Fruit fly (Drosophila melanogaster): ENCODE data around the gene sim.

- TF ChIP-seq gro (GFP tag; optimal IDR thresholded peaks at IDR 0.05) (no peak), CG4328 (GFP tag; optimal IDR thresholded peaks at IDR 0.05) (no peak), peb (GFP tag; IDR thresholded peaks at IDR 0.05) (no peak), toy (GFP tag; IDR thresholded peaks at IDR 0.05) (no peak), ttk (GFP tag; IDR thresholded peaks at IDR 0.05) (no peak), unpg (GFP tag; optimal IDR thresholded peaks at IDR 0.05) (no peak), fu2 (GFP tag; optimal IDR thresholded peaks at IDR 0.05) (no peak), CG11504 (tag; optimal IDR thresholded peaks at IDR 0.05) (no peak), Dfd (GFP tag; optimal IDR thresholded peaks at IDR 0.05) (no peak), Bteb2 (GFP tag; optimal IDR thresholded peaks at IDR 0.05) (no peak), CG11456 (GFP tag; IDR thresholded peaks at IDR 0.05) (no peak), HLH54F (GFP tag; optimal IDR thresholded peaks at IDR 0.05) (no peak)
Observed at dm6 chr3R:13009595-13009994, 48.0 kb upstream of the sim start, which contains the start of gene CG11656.

Data from whole organism, embryonic.